Worm (Caenorhabditis elegans): ENCODE measurements around the gene anoh-1.

Gene anoh-1

ce11 chrIII:13268856-13269255 lies 22.5 kb downstream of the anoh-1 start, which contains the start of gene cpf-2 (continued):
- TF ChIP-seq madf-10 (tag; optimal IDR thresholded peaks at IDR 0.05) (peak; percentile 23), F22D6.2 (tag; optimal IDR thresholded peaks at IDR 0.05) (no peak)

- no peak for TF ChIP-seq atf-7 (tag; optimal IDR thresholded peaks at IDR 0.05)
- TF ChIP-seq lin-40 (tag; optimal IDR thresholded peaks at IDR 0.05), result peak; percentile 14
- no peak for TF ChIP-seq madf-10 (tag; optimal IDR thresholded peaks at IDR 0.05)
- no peak for TF ChIP-seq him-1 (tag; optimal IDR thresholded peaks at IDR 0.05)
- TF ChIP-seq nhr-27 (tag; optimal IDR thresholded peaks at IDR 0.05), result no peak
Measured at ce11 chrIII:13270896-13271295, 24.5 kb downstream of the anoh-1 start.

- no peak for TF ChIP-seq ekl-4 (GFP tag; IDR thresholded peaks at IDR 0.05)
- TF ChIP-seq bed-2 (GFP tag; IDR thresholded peaks at IDR 0.05), result no peak
Measured at ce11 chrIII:13272227-13272626, 25.9 kb downstream of the anoh-1 start.

ce11 chrIII:13272788-13273187 lies 26.4 kb downstream of the anoh-1 start:
- TF ChIP-seq F52B5.7 (tag; optimal IDR thresholded peaks at IDR 0.05), result no peak
- no peak for TF ChIP-seq lin-35 (GFP tag; optimal IDR thresholded peaks at IDR 0.05)
- TF ChIP-seq B0336.3 (GFP tag; IDR thresholded peaks at IDR 0.05), result no peak
- TF ChIP-seq pha-4 (tag; optimal IDR thresholded peaks at IDR 0.05), result no peak
- no peak for TF ChIP-seq C17E4.6 (GFP tag; IDR thresholded peaks at IDR 0.05)
- no peak for TF ChIP-seq Y56A3A.18 (GFP tag; IDR thresholded peaks at IDR 0.05)
- no peak for TF ChIP-seq die-1 (tag; optimal IDR thresholded peaks at IDR 0.05)
- TF ChIP-seq let-607 (tag; optimal IDR thresholded peaks at IDR 0.05), result no peak
- TF ChIP-seq madf-10 (tag; optimal IDR thresholded peaks at IDR 0.05), result no peak
- TF ChIP-seq repo-1 (tag; optimal IDR thresholded peaks at IDR 0.05), result no peak
- no peak for TF ChIP-seq snpc-1.1 (tag; optimal IDR thresholded peaks at IDR 0.05; ENCODE audit: insufficient read depth)
- no peak for TF ChIP-seq athp-1 (tag; optimal IDR thresholded peaks at IDR 0.05)
- TF ChIP-seq ztf-28 (GFP tag; IDR thresholded peaks at IDR 0.05), result no peak
- no peak for TF ChIP-seq nhr-27 (tag; optimal IDR thresholded peaks at IDR 0.05)
- no peak for TF ChIP-seq zim-3 (tag; optimal IDR thresholded peaks at IDR 0.05)
- no peak for TF ChIP-seq C06A6.2 (GFP tag; conservative IDR thresholded peaks at IDR 0.05)

- no peak for TF ChIP-seq aptf-3 (GFP tag; IDR thresholded peaks at IDR 0.05)
- no peak for TF ChIP-seq athp-1 (tag; optimal IDR thresholded peaks at IDR 0.05)
- TF ChIP-seq sdz-38 (tag; optimal IDR thresholded peaks at IDR 0.05), result no peak
- no peak for TF ChIP-seq unc-130 (GFP tag; optimal IDR thresholded peaks at IDR 0.05)
- TF ChIP-seq K12H6.12 (tag; optimal IDR thresholded peaks at IDR 0.05), result peak; percentile 68
- no peak for TF ChIP-seq snpc-4 (GFP tag; optimal IDR thresholded peaks at IDR 0.05)
- no peak for TF ChIP-seq snpc-4 (tag; optimal IDR thresholded peaks at IDR 0.05)
- TF ChIP-seq madf-3 (GFP tag; IDR thresholded peaks at IDR 0.05), result no peak
- TF ChIP-seq Y95B8A.8 (GFP tag; IDR thresholded peaks at IDR 0.05), result no peak
- peak; percentile 2 for TF ChIP-seq tbp1 (GFP tag; optimal IDR thresholded peaks at IDR 0.05)
- TF ChIP-seq cebp-2 (GFP tag; IDR thresholded peaks at IDR 0.05), result no peak
- no peak for TF ChIP-seq sptf-2 (GFP tag; optimal IDR thresholded peaks at IDR 0.05)
- no peak for TF ChIP-seq lin-54 (GFP tag; optimal IDR thresholded peaks at IDR 0.05)
- no peak for TF ChIP-seq let-607 (tag; optimal IDR thresholded peaks at IDR 0.05)
- no peak for TF ChIP-seq attf-3 (GFP tag; conservative IDR thresholded peaks at IDR 0.05)
- TF ChIP-seq attf-5 (GFP tag; optimal IDR thresholded peaks at IDR 0.05), result peak; percentile 62
- TF ChIP-seq K11D2.4 (GFP tag; IDR thresholded peaks at IDR 0.05), result 0 out of 2 replicates have a peak, but pooled peaks have one; percentile 45
- no peak for TF ChIP-seq hlh-12 (tag; optimal IDR thresholded peaks at IDR 0.05)
- TF ChIP-seq nhr-120 (GFP tag; IDR thresholded peaks at IDR 0.05), result no peak
- TF ChIP-seq T07F8.4 (tag; optimal IDR thresholded peaks at IDR 0.05), result no peak
- TF ChIP-seq lin-35 (GFP tag; optimal IDR thresholded peaks at IDR 0.05), result peak in 1 of 3 experiments; percentile 58
- TF ChIP-seq snpc-1.3 (tag; optimal IDR thresholded peaks at IDR 0.05; ENCODE audit: insufficient read depth), result no peak
- TF ChIP-seq B0261.1 (tag; optimal IDR thresholded peaks at IDR 0.05), result no peak
- no peak for TF ChIP-seq T26A5.8 (tag; optimal IDR thresholded peaks at IDR 0.05)
Measured at ce11 chrIII:13275784-13276183, 29.4 kb downstream of the anoh-1 start.
